Worm (Caenorhabditis elegans): ENCODE measurements around the gene srsx-29.

ce11 chrV:10123324-10123723, 31.5 kb upstream of the srsx-29 start, which contains the start of gene C08B6.6:
- TF ChIP-seq dpl-1 (GFP tag; optimal IDR thresholded peaks at IDR 0.05) (no peak), F55B11.4 (tag; optimal IDR thresholded peaks at IDR 0.05; ENCODE audit: borderline replicate concordance, insufficient read depth) (no peak), cebp-2 (GFP tag; IDR thresholded peaks at IDR 0.05) (no peak), ztf-6 (GFP tag; IDR thresholded peaks at IDR 0.05) (no peak), ccch-3 (GFP tag; optimal IDR thresholded peaks at IDR 0.05) (no peak), nhr-90 (tag; optimal IDR thresholded peaks at IDR 0.05) (no peak)
